Fruit fly (Drosophila melanogaster): ENCODE measurements around the gene CG13658.

Gene CG13658

DNA sequence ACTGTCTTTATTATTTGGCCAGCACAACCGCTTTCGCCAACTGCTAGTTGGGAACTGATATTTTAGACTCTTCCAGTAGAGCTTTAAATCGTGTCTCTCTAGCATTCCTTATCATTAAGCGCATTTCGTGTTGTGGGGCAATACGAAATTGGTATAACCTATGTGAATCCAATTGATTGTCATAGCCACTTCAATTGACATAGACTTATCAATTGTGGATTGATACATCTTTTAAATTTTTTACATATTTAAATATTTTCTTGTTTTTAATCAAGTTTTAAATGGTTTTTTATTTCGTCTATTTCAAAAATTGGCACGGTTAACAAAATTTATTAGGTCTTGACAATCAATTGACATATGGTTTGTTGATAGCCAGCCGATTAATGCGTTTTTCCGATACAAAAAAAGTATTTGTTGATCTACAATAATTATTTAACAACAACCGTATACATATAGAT, 12.3 kb downstream of the CG13658 start, which contains the start of gene CG31288:
CG31288 (minus strand) TSS at position 51 of the 458 bp plus-strand sequence.
- TF ChIP-seq CG9948 (tag; optimal IDR thresholded peaks at IDR 0.05) (no peak), D1 (tag; optimal IDR thresholded peaks at IDR 0.05) (no peak), CG10348 (GFP tag; IDR thresholded peaks at IDR 0.05) (no peak), CG34367 (tag; optimal IDR thresholded peaks at IDR 0.05) (no peak), EcR (GFP tag; optimal IDR thresholded peaks at IDR 0.05) (no peak), Pif1B (GFP tag; optimal IDR thresholded peaks at IDR 0.05) (no peak), CG8301 (tag; optimal IDR thresholded peaks at IDR 0.05) (no peak), gl (tag; optimal IDR thresholded peaks at IDR 0.05) (no peak), CG12605 (GFP tag; IDR thresholded peaks at IDR 0.05) (no peak), CG32121 (GFP tag; IDR thresholded peaks at IDR 0.05) (no peak), CG13204 (GFP tag; optimal IDR thresholded peaks at IDR 0.05) (no peak), CG17806 (tag; optimal IDR thresholded peaks at IDR 0.05) (no peak), CG8159 (tag; optimal IDR thresholded peaks at IDR 0.05) (no peak), CG15710 (tag; optimal IDR thresholded peaks at IDR 0.05) (no peak), CG14655 (GFP tag; optimal IDR thresholded peaks at IDR 0.05) (no peak), Pif1A (GFP tag; optimal IDR thresholded peaks at IDR 0.05) (no peak)

DNA sequence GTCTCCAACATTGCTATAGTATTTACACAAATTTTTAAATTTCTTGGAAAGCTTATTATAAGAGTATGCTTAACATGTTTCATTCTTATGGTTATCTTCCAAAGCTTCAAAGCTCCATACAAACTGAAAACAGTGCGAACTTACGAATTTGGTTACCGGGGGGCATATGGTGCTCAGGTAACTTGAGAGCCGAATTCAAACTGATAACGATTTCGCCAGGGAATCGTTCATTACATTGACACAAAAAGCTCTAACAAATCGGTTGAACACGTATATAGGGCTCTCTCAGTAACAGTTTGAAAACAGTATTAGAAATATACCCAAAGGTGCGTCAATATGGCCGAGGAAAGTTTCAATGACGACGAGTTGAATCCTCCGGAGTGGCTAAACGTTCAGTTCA, 13.3 kb downstream of the CG13658 start, which contains the start of gene CG13659:
CG13659 (plus strand) TSS at position 317 of the 400 bp plus-strand sequence.
- TF ChIP-seq CG13204 (GFP tag; optimal IDR thresholded peaks at IDR 0.05): no peak
- no peak for TF ChIP-seq CG34367 (tag; optimal IDR thresholded peaks at IDR 0.05)
- no peak for TF ChIP-seq CG15710 (tag; optimal IDR thresholded peaks at IDR 0.05)
- TF ChIP-seq EcR (GFP tag; optimal IDR thresholded peaks at IDR 0.05): no peak
- no peak for TF ChIP-seq Ets98B (GFP tag; IDR thresholded peaks at IDR 0.05)
- TF ChIP-seq CG32121 (GFP tag; IDR thresholded peaks at IDR 0.05): no peak
- TF ChIP-seq CG12605 (GFP tag; IDR thresholded peaks at IDR 0.05): no peak
- TF ChIP-seq Pif1A (GFP tag; optimal IDR thresholded peaks at IDR 0.05): no peak
- no peak for TF ChIP-seq rn (GFP tag; IDR thresholded peaks at IDR 0.05)
- no peak for TF ChIP-seq CG9948 (tag; optimal IDR thresholded peaks at IDR 0.05)
- TF ChIP-seq fd96Ca (GFP tag; IDR thresholded peaks at IDR 0.05): no peak
- no peak for TF ChIP-seq CG10348 (GFP tag; IDR thresholded peaks at IDR 0.05)
- TF ChIP-seq CG17806 (tag; optimal IDR thresholded peaks at IDR 0.05): no peak
- no peak for TF ChIP-seq Pif1B (GFP tag; optimal IDR thresholded peaks at IDR 0.05)
- TF ChIP-seq D1 (tag; optimal IDR thresholded peaks at IDR 0.05): no peak
- no peak for TF ChIP-seq CG14655 (GFP tag; optimal IDR thresholded peaks at IDR 0.05)
- no peak for TF ChIP-seq CG4496 (GFP tag; IDR thresholded peaks at IDR 0.05)
- TF ChIP-seq CG8159 (tag; optimal IDR thresholded peaks at IDR 0.05): no peak
- TF ChIP-seq gl (tag; optimal IDR thresholded peaks at IDR 0.05): no peak

DNA sequence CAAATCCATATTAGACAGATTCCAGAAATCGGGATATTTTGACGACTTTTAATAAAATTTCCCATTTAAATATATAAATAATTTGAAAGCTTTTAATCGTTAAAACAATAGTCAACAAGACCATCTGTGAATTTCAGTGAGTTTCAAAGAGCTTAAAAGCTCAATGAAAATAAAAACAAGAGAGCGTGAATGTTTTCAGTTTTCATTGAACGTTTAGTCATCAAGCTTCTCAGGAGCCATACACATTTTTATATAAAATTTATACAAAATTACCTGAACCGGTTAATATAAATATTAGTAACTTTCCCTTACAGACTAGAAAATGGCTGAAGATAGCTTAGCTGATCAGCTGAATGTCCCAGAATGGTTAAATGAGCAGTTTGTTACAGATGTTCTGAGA, 15.0 kb downstream of the CG13658 start, which contains the start of gene CG31370:
CG31370 (plus strand) TSS at position 226 of the 400 bp plus-strand sequence.
- TF ChIP-seq CG8159 (tag; optimal IDR thresholded peaks at IDR 0.05): no peak
- no peak for TF ChIP-seq CG15710 (tag; optimal IDR thresholded peaks at IDR 0.05)
- no peak for TF ChIP-seq CG8301 (tag; optimal IDR thresholded peaks at IDR 0.05)
- TF ChIP-seq fd96Ca (GFP tag; IDR thresholded peaks at IDR 0.05): no peak
- TF ChIP-seq Pif1A (GFP tag; optimal IDR thresholded peaks at IDR 0.05): no peak

DNA sequence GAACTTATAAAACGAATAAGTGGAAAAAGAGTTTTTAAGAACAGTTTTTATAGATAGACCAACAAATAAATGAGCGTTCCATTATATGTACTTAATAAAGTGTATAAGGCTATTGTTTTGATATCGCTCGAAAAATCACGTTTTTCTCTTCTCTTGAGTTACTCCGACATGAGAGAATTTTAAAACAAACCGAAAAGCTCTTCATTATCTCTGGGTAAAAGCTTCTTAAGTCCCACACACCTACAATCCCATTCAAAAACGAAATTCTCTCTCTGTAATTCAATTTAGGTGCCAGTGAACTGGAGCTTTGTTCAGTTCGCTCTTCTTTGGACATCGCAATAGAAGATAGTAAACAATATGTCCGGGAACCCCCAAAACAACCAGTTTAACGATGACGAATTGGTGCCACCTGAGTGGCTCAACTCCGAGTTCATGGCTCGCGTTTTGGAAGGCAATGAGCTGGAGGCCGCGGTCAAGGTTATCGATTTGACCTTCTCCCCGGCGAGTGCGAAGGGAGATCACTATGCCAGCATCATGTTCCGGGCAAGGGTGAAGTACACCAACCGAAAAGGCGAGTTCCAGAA, 16.7 kb downstream of the CG13658 start, which contains the start of gene CG31436:
CG31436 (plus strand) TSS at position 281 of the 584 bp plus-strand sequence.
- TF ChIP-seq EcR (GFP tag; optimal IDR thresholded peaks at IDR 0.05) (peak; percentile 74), Pif1B (GFP tag; optimal IDR thresholded peaks at IDR 0.05) (no peak)

DNA sequence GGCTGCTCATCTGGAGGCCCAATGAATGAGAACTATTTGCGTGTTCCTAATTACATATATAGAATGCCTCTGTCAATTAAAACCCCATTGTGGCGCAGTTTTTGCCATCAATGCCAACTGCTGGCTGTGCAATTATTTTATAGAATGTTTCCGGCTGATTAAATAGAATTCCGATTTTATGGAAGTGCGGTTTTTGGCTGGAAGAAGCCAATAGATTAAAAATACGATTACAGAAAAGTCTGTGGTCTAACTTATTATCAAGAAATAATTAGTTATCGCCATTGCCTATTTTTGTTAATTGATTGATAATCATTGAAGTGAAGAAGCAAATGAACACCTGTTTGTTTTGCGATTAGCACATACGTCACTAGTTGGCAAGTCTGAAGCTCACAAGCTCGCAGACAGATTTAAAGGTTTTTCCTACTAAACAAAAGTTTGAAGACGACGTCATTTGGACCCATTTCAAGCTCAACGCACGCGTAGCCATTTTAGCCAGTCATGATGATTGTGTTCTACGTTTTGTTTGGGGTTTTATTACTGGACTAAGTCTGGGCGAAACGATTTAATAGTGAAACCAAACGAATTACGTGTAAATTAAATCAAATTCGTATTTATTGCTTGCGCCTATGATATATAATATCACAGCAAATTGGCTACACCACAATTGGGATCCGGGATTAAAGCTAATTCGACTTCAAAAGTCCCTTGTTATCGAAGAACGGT, 18.7 kb downstream of the CG13658 start:
- TF ChIP-seq CG14655 (GFP tag; optimal IDR thresholded peaks at IDR 0.05): no peak
- TF ChIP-seq Ets98B (GFP tag; IDR thresholded peaks at IDR 0.05): no peak
- no peak for TF ChIP-seq EcR (GFP tag; optimal IDR thresholded peaks at IDR 0.05)
- TF ChIP-seq D1 (tag; optimal IDR thresholded peaks at IDR 0.05): no peak
- TF ChIP-seq CG8159 (tag; optimal IDR thresholded peaks at IDR 0.05): no peak
- no peak for TF ChIP-seq rn (GFP tag; IDR thresholded peaks at IDR 0.05)
- no peak for TF ChIP-seq CG15710 (tag; optimal IDR thresholded peaks at IDR 0.05)
- TF ChIP-seq gl (tag; optimal IDR thresholded peaks at IDR 0.05): no peak
- no peak for TF ChIP-seq Pif1A (GFP tag; optimal IDR thresholded peaks at IDR 0.05)
- TF ChIP-seq fd96Ca (GFP tag; IDR thresholded peaks at IDR 0.05): no peak
- no peak for TF ChIP-seq CG9948 (tag; optimal IDR thresholded peaks at IDR 0.05)
- no peak for TF ChIP-seq Snoo (tag; optimal IDR thresholded peaks at IDR 0.05)
- TF ChIP-seq CG13204 (GFP tag; optimal IDR thresholded peaks at IDR 0.05): no peak
- no peak for TF ChIP-seq CG4496 (GFP tag; IDR thresholded peaks at IDR 0.05)
- TF ChIP-seq Pif1B (GFP tag; optimal IDR thresholded peaks at IDR 0.05): no peak
- TF ChIP-seq CG17806 (tag; optimal IDR thresholded peaks at IDR 0.05): no peak
- no peak for TF ChIP-seq CG34367 (tag; optimal IDR thresholded peaks at IDR 0.05)
- no peak for TF ChIP-seq CG32121 (GFP tag; IDR thresholded peaks at IDR 0.05)
- no peak for TF ChIP-seq CG10348 (GFP tag; IDR thresholded peaks at IDR 0.05)

DNA sequence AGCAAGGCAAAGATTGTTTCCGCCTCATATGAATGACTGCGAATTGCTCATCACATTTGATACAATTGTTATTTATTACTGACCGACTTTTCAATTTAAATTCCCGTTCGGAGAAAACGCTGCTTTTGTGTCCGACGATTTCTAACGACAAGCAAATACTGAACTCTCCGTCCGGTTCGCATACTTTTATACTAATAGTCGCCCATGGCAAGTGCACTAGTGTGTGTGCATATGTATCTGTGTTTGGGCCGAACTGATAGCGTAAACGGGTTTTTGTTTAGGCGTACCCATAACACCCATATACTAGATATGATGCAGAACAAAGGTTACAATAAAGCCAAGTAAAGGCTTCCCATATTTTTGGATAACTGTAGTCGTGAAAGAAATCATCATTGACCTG, 21.0 kb downstream of the CG13658 start, which contains the start of gene CG10550:
CG10550 (minus strand) TSS at position 164 of the 400 bp plus-strand sequence.
- TF ChIP-seq CG8301 (tag; optimal IDR thresholded peaks at IDR 0.05) (no peak), Snoo (tag; optimal IDR thresholded peaks at IDR 0.05) (no peak), EcR (GFP tag; optimal IDR thresholded peaks at IDR 0.05) (no peak), CG32121 (GFP tag; IDR thresholded peaks at IDR 0.05) (no peak), CG9948 (tag; optimal IDR thresholded peaks at IDR 0.05) (no peak), CG17806 (tag; optimal IDR thresholded peaks at IDR 0.05) (no peak), CG13204 (GFP tag; optimal IDR thresholded peaks at IDR 0.05) (no peak), CG34367 (tag; optimal IDR thresholded peaks at IDR 0.05) (no peak), fd96Ca (GFP tag; IDR thresholded peaks at IDR 0.05) (no peak), Pif1A (GFP tag; optimal IDR thresholded peaks at IDR 0.05) (no peak), Pif1B (GFP tag; optimal IDR thresholded peaks at IDR 0.05) (no peak), gl (tag; optimal IDR thresholded peaks at IDR 0.05) (no peak), CG15710 (tag; optimal IDR thresholded peaks at IDR 0.05) (no peak), CG12605 (GFP tag; IDR thresholded peaks at IDR 0.05) (no peak), Ets98B (GFP tag; IDR thresholded peaks at IDR 0.05) (no peak), rn (GFP tag; IDR thresholded peaks at IDR 0.05) (no peak), CG8159 (tag; optimal IDR thresholded peaks at IDR 0.05) (no peak), CG4496 (GFP tag; IDR thresholded peaks at IDR 0.05) (no peak), CG14655 (GFP tag; optimal IDR thresholded peaks at IDR 0.05) (no peak)

All from whole organism, pupa.